Fruit fly (Drosophila melanogaster) whole organism, pupa: ENCODE measurements around the gene CG12010.
A peak's percentile ranks its signal among the peaks of the same experiment; 100 is the strongest.

ENCODE experiments used
- CG34367 ChIP-seq: fragments of 200-800 bp; sonication (Bioruptor generic); optimal IDR thresholded peaks from 2 replicates; lab custom pipeline; 2018; ENCODE audit warnings: missing biosample characterization, mild to moderate bottlenecking, missing genetic modification characterization
- CG8301 ChIP-seq: fragments of 200-800 bp; sonication (Bioruptor generic); optimal IDR thresholded peaks from 2 replicates; lab custom pipeline; 2018; ENCODE audit warnings: missing biosample characterization, mild to moderate bottlenecking, missing genetic modification characterization
- D1 ChIP-seq: fragments of 200-800 bp; sonication (Bioruptor generic); optimal IDR thresholded peaks from 2 replicates; lab custom pipeline; 2018; ENCODE audit warnings: missing biosample characterization, mild to moderate bottlenecking, missing genetic modification characterization, moderate library complexity
- Pif1A ChIP-seq: fragments of 200-800 bp; sonication (Bioruptor generic); optimal IDR thresholded peaks from 3 replicates; lab custom pipeline; 2016; ENCODE audit warnings: missing biosample characterization, missing genetic modification characterization
- fd96Ca ChIP-seq: fragments of 200-800 bp; sonication (Bioruptor generic); IDR thresholded peaks from 3 replicates; pipeline ENCODE4 v1.3.6; 2022; ENCODE audit warnings: missing biosample characterization, missing genetic modification characterization
- rn ChIP-seq: fragments of 200-800 bp; sonication (Bioruptor generic); IDR thresholded peaks from 2 replicates; pipeline ENCODE4 v1.3.6; 2022; ENCODE audit warnings: missing biosample characterization, missing genetic modification characterization

- TF ChIP-seq fd96Ca (GFP tag; lab: Robert Waterston, UW) (no peak), Pif1A (peak; percentile 64), CG34367 (tag; lab: Kevin White, UChicago) (peak; percentile 61), rn (GFP tag; lab: Robert Waterston, UW) (no peak), D1 (tag; lab: Kevin White, UChicago) (no peak), CG8301 (tag; lab: Kevin White, UChicago) (peak; percentile 48)
Measured at dm6 chr3L:3342307-3342940, 31.7 kb upstream of the CG12010 start.
